Fruit fly (Drosophila melanogaster) whole organism, embryonic: ENCODE results near the gene Sr-CI.

Experiments used
- Abd-B ChIP-seq: fragments of 200-800 bp; sonication (Bioruptor generic); optimal IDR thresholded peaks from 2 replicates; lab custom pipeline; 2018; ENCODE audit warnings: missing biosample characterization, mild to moderate bottlenecking, missing genetic modification characterization, moderate library complexity
- CG1024 ChIP-seq: fragments of 200-800 bp; sonication (Bioruptor generic); IDR thresholded peaks from 2 replicates; pipeline ENCODE4 v1.3.6; 2022; ENCODE audit warnings: missing biosample characterization, missing genetic modification characterization
- CG10274 ChIP-seq: fragments of 200-800 bp; sonication (Bioruptor generic); optimal IDR thresholded peaks from 3 replicates; lab custom pipeline; 2017; ENCODE audit warnings: missing biosample characterization, mild to moderate bottlenecking, missing genetic modification characterization
- CG11398 ChIP-seq: fragments of 200-800 bp; sonication (Bioruptor generic); optimal IDR thresholded peaks from 2 replicates; lab custom pipeline; 2016; ENCODE audit warnings: missing biosample characterization, missing genetic modification characterization
- CG12659 ChIP-seq: fragments of 200-800 bp; sonication (Bioruptor generic); optimal IDR thresholded peaks from 3 replicates; lab custom pipeline; 2017; ENCODE audit warnings: mild to moderate bottlenecking, missing biosample characterization, missing genetic modification reagents, missing genetic modification characterization
- CG13287 ChIP-seq: fragments of 200-800 bp; sonication (Bioruptor generic); IDR thresholded peaks from 2 replicates; pipeline ENCODE4 v1.3.6; 2022; ENCODE audit warnings: missing biosample characterization, missing genetic modification characterization; ENCODE audit not compliant: partially characterized antibody
- CG17385 ChIP-seq: fragments of 200-800 bp; sonication (Bioruptor generic); optimal IDR thresholded peaks from 3 replicates; lab custom pipeline; 2018; ENCODE audit warnings: missing biosample characterization, mild to moderate bottlenecking, missing genetic modification characterization
- CG17612 ChIP-seq: fragments of 200-800 bp; sonication (Bioruptor generic); IDR thresholded peaks from 2 replicates; pipeline ENCODE4 v1.3.6; 2022; ENCODE audit warnings: missing biosample characterization, missing genetic modification characterization
- CG17829 ChIP-seq: fragments of 200-800 bp; optimal IDR thresholded peaks from 2 replicates; lab custom pipeline; 2019; ENCODE audit warnings: missing biosample characterization, mild to moderate bottlenecking, missing genetic modification characterization, moderate library complexity
- CG18619 ChIP-seq: fragments of 200-800 bp; sonication (Bioruptor generic); optimal IDR thresholded peaks from 3 replicates; lab custom pipeline; 2017; ENCODE audit warnings: missing biosample characterization, mild to moderate bottlenecking, missing genetic modification characterization
- CG2129 ChIP-seq: fragments of 200-800 bp; sonication (Bioruptor generic); IDR thresholded peaks from 2 replicates; pipeline ENCODE4 v1.3.6; 2022; ENCODE audit warnings: missing biosample characterization, missing genetic modification characterization; ENCODE audit not compliant: partially characterized antibody
- CG2199 ChIP-seq: fragments of 200-800 bp; sonication (Bioruptor generic); IDR thresholded peaks from 3 replicates; pipeline ENCODE4 v1.3.6; 2022; ENCODE audit warnings: missing biosample characterization, missing genetic modification characterization
- CG2678 ChIP-seq: fragments of 200-800 bp; sonication (Bioruptor generic); optimal IDR thresholded peaks from 3 replicates; lab custom pipeline; 2019; ENCODE audit warnings: missing biosample characterization, mild to moderate bottlenecking, missing genetic modification characterization, moderate library complexity
- CG30020 ChIP-seq: fragments of 200-800 bp; optimal IDR thresholded peaks from 2 replicates; lab custom pipeline; 2019; ENCODE audit warnings: missing biosample characterization, mild to moderate bottlenecking, missing genetic modification characterization, moderate library complexity
- CG33557 ChIP-seq: fragments of 200-800 bp; sonication (Bioruptor generic); optimal IDR thresholded peaks from 2 replicates; lab custom pipeline; 2019; ENCODE audit warnings: missing biosample characterization, mild to moderate bottlenecking, missing genetic modification characterization, moderate library complexity
- CG34422 ChIP-seq: fragments of 200-800 bp; sonication (Bioruptor generic); IDR thresholded peaks from 3 replicates; pipeline ENCODE4 v1.3.6; 2022; ENCODE audit warnings: missing biosample characterization, missing genetic modification characterization
- CG4328 ChIP-seq: fragments of 200-800 bp; sonication (Bioruptor generic); optimal IDR thresholded peaks from 3 replicates; lab custom pipeline; 2017; ENCODE audit warnings: missing biosample characterization, missing genetic modification reagents, missing genetic modification characterization
- CG4617 ChIP-seq: fragments of 200-800 bp; sonication (Bioruptor generic); optimal IDR thresholded peaks from 3 replicates; lab custom pipeline; 2016; ENCODE audit warnings: missing biosample characterization, missing genetic modification characterization, borderline replicate concordance
- CG6854 ChIP-seq: fragments of 200-800 bp; sonication (Bioruptor generic); optimal IDR thresholded peaks from 3 replicates; lab custom pipeline; 2017; ENCODE audit warnings: missing biosample characterization, mild to moderate bottlenecking, missing genetic modification characterization
- CG7372 ChIP-seq: fragments of 200-800 bp; sonication (Bioruptor generic); IDR thresholded peaks from 2 replicates; pipeline ENCODE4 v1.3.6; 2022; ENCODE audit warnings: missing biosample characterization, missing genetic modification characterization
- CG9609 ChIP-seq: fragments of 200-800 bp; sonication (Bioruptor generic); optimal IDR thresholded peaks from 3 replicates; lab custom pipeline; 2016; ENCODE audit warnings: missing biosample characterization, missing genetic modification characterization
- CHES-1-like ChIP-seq: fragments of 200-800 bp; sonication (Bioruptor generic); optimal IDR thresholded peaks from 2 replicates; lab custom pipeline; 2016; ENCODE audit warnings: missing biosample characterization, missing genetic modification characterization
- D ChIP-seq, 2 experiments: fragments of 200-800 bp in 1 of 2; fragments of >200 bp in 1 of 2; sonication (Bioruptor generic) in 1 of 2; optimal IDR thresholded peaks; 2 replicates in 1 of 2; 3 replicates in 1 of 2; lab custom pipeline; 2017; ENCODE audit warnings: mild to moderate bottlenecking in 1 of 2, missing biosample characterization in 1 of 2, missing genetic modification characterization in 1 of 2, missing genetic modification reagents in 1 of 2
- Dad ChIP-seq: fragments of 200-800 bp; sonication (Bioruptor generic); optimal IDR thresholded peaks from 3 replicates; lab custom pipeline; 2016; ENCODE audit warnings: missing biosample characterization, missing genetic modification characterization
- Doc3 ChIP-seq: fragments of 200-800 bp; sonication (Bioruptor generic); IDR thresholded peaks from 3 replicates; pipeline ENCODE4 v1.3.6; 2022; ENCODE audit warnings: missing biosample characterization, missing genetic modification characterization; ENCODE audit not compliant: partially characterized antibody
- Drgx ChIP-seq: fragments of 200-800 bp; sonication (Bioruptor generic); IDR thresholded peaks from 2 replicates; pipeline ENCODE4 v1.3.6; 2022; ENCODE audit warnings: missing biosample characterization, missing genetic modification characterization
- ERR ChIP-seq: fragments of 200-800 bp; sonication (Bioruptor generic); optimal IDR thresholded peaks from 2 replicates; lab custom pipeline; 2016; ENCODE audit warnings: missing biosample characterization, missing genetic modification characterization
- GATAe ChIP-seq: fragments of 200-800 bp; sonication (Bioruptor generic); conservative IDR thresholded peaks from 2 replicates; pipeline ENCODE4 v1.3.6; 2022; ENCODE audit warnings: missing biosample characterization, missing genetic modification characterization
- Gug ChIP-seq: fragments of 200-800 bp; sonication (Bioruptor generic); IDR thresholded peaks from 4 replicates; pipeline ENCODE4 v1.3.6; 2022; ENCODE audit warnings: missing biosample characterization, missing genetic modification characterization
- HLH3B ChIP-seq: fragments of 200-800 bp; sonication (Bioruptor generic); IDR thresholded peaks from 2 replicates; pipeline ENCODE4 v1.3.6; 2022; ENCODE audit warnings: missing biosample characterization, missing genetic modification characterization
- Hr3 ChIP-seq: fragments of 200-800 bp; sonication (Bioruptor generic); optimal IDR thresholded peaks from 3 replicates; lab custom pipeline; 2016; ENCODE audit warnings: missing biosample characterization, missing genetic modification characterization
- Hsf ChIP-seq: fragments of 200-800 bp; sonication (Bioruptor generic); optimal IDR thresholded peaks from 3 replicates; lab custom pipeline; 2016; ENCODE audit warnings: missing biosample characterization, missing genetic modification characterization
- NC2α ChIP-seq: fragments of 200-800 bp; sonication (Bioruptor generic); optimal IDR thresholded peaks from 2 replicates; lab custom pipeline; 2016; ENCODE audit warnings: missing biosample characterization, missing genetic modification characterization
- NC2β ChIP-seq: fragments of 200-800 bp; sonication (Bioruptor generic); optimal IDR thresholded peaks from 2 replicates; lab custom pipeline; 2016; ENCODE audit warnings: missing biosample characterization, missing genetic modification characterization
- Neu2 ChIP-seq: fragments of 200-800 bp; sonication (Bioruptor generic); optimal IDR thresholded peaks from 3 replicates; lab custom pipeline; 2016; ENCODE audit warnings: missing biosample characterization, missing genetic modification characterization, borderline replicate concordance
- Usf ChIP-seq: fragments of 200-800 bp; sonication (Bioruptor generic); optimal IDR thresholded peaks from 2 replicates; lab custom pipeline; 2017; ENCODE audit warnings: missing genotype, missing biosample characterization, missing genetic modification characterization
- aop ChIP-seq: fragments of 200-800 bp; sonication (Bioruptor generic); IDR thresholded peaks from 2 replicates; pipeline ENCODE4 v1.3.6; 2022; ENCODE audit warnings: missing biosample characterization, missing genetic modification characterization
- chif ChIP-seq, 2 experiments: fragments of 200-800 bp; sonication (Bioruptor generic); optimal IDR thresholded peaks; 3 replicates each; lab custom pipeline; 2016; ENCODE audit warnings: missing biosample characterization in 2 of 2, missing genetic modification characterization in 2 of 2
- dati ChIP-seq: fragments of 200-800 bp; sonication (Bioruptor generic); IDR thresholded peaks from 2 replicates; pipeline ENCODE4 v1.3.6; 2022; ENCODE audit warnings: missing biosample characterization, missing genetic modification characterization
- dmrt99B ChIP-seq: fragments of 200-800 bp; sonication (Bioruptor generic); optimal IDR thresholded peaks from 2 replicates; lab custom pipeline; 2018; ENCODE audit warnings: missing biosample characterization, mild to moderate bottlenecking, missing genetic modification characterization, moderate library complexity
- ftz-f1 ChIP-seq: fragments of 200-800 bp; sonication (Bioruptor generic); optimal IDR thresholded peaks from 2 replicates; lab custom pipeline; 2016; ENCODE audit warnings: missing biosample characterization, missing genetic modification characterization
- grau ChIP-seq: fragments of 200-800 bp; optimal IDR thresholded peaks from 3 replicates; lab custom pipeline; 2019; ENCODE audit warnings: missing biosample characterization, mild to moderate bottlenecking, missing genetic modification characterization, moderate library complexity
- ham ChIP-seq: fragments of 200-800 bp; sonication (Bioruptor generic); IDR thresholded peaks from 2 replicates; pipeline ENCODE4 v1.3.6; 2022; ENCODE audit warnings: missing biosample characterization, missing genetic modification characterization
- odd ChIP-seq: fragments of 200-800 bp; sonication (Bioruptor generic); optimal IDR thresholded peaks from 2 replicates; lab custom pipeline; 2017; ENCODE audit warnings: missing biosample characterization, mild to moderate bottlenecking, missing genetic modification characterization
- run ChIP-seq: fragments of 200-800 bp; sonication (Bioruptor generic); optimal IDR thresholded peaks from 3 replicates; lab custom pipeline; 2018; ENCODE audit warnings: missing biosample characterization, mild to moderate bottlenecking, missing genetic modification characterization
- sens ChIP-seq: fragments of 200-800 bp; sonication (Bioruptor generic); peaks from one replicate; lab custom pipeline; 2016; ENCODE audit warnings: missing biosample characterization, missing genetic modification characterization
- trem ChIP-seq: fragments of 200-800 bp; optimal IDR thresholded peaks from 3 replicates; lab custom pipeline; 2019; ENCODE audit warnings: missing biosample characterization, mild to moderate bottlenecking, missing genetic modification characterization, moderate library complexity
- twi ChIP-seq: fragments of 200-800 bp; optimal IDR thresholded peaks from 2 replicates; lab custom pipeline; 2019; ENCODE audit warnings: missing biosample characterization, mild to moderate bottlenecking, missing genetic modification characterization, moderate library complexity
- vnd ChIP-seq: fragments of 200-800 bp; sonication (Bioruptor generic); IDR thresholded peaks from 3 replicates; pipeline ENCODE4 v1.3.6; 2022; ENCODE audit warnings: missing biosample characterization, missing genetic modification characterization; ENCODE audit not compliant: partially characterized antibody

Sr-CI gene

dm6 chr2L:4093728-4094324, 27.7 kb upstream of the Sr-CI start (continued):
- peak; percentile 40 for TF ChIP-seq trem (tag; lab: Kevin White, UChicago)
- peak; percentile 68; the same call in 1 of the 2 replicates for TF ChIP-seq dati
- TF ChIP-seq CG1024 (GFP tag; lab: Robert Waterston, UW), result 0 out of 2 replicates have a peak, but pooled peaks have one; percentile 16
- TF ChIP-seq CG2678 (tag; lab: Kevin White, UChicago), result peak; percentile 78
- peak; percentile 9 for TF ChIP-seq CG4617 (GFP tag; lab: Kevin White, UChicago)
- no peak for TF ChIP-seq CG4328 (GFP tag; lab: Kevin White, UChicago)
- TF ChIP-seq CG17612 (GFP tag; lab: Robert Waterston, UW), result peak; percentile 60; the same call in 1 of the 2 replicates
- TF ChIP-seq CG2129 (GFP tag; lab: Robert Waterston, UW), result no peak
- peak; percentile 63 for TF ChIP-seq odd (GFP tag; lab: Kevin White, UChicago)
- TF ChIP-seq NC2β, result peak; percentile 47
- TF ChIP-seq ERR (GFP tag; lab: Kevin White, UChicago), result peak; percentile 48
- peak; percentile 75 for TF ChIP-seq CG9609 (GFP tag; lab: Kevin White, UChicago)
- TF ChIP-seq GATAe (GFP tag; lab: Robert Waterston, UW), result no peak
- TF ChIP-seq aop, result 0 out of 2 replicates have a peak, but pooled peaks have one; percentile 21
- TF ChIP-seq sens, result peak; percentile 97
- TF ChIP-seq chif (GFP tag; optimal IDR thresholded peaks at IDR 0.05; lab: Kevin White, UChicago), result peak; percentile 77 to 81
- no peak for TF ChIP-seq D (optimal IDR thresholded peaks at IDR 0.05; lab: Kevin White, UChicago)
- TF ChIP-seq D (GFP tag; optimal IDR thresholded peaks at IDR 0.05; lab: Kevin White, UChicago), result peak; percentile 61
- peak; percentile 85 for TF ChIP-seq Drgx
- no peak for TF ChIP-seq CG30020 (tag; lab: Kevin White, UChicago)
- TF ChIP-seq Dad (GFP tag; lab: Kevin White, UChicago), result peak; percentile 5
- peak; percentile 80 for TF ChIP-seq Gug
- peak; percentile 84 for TF ChIP-seq HLH3B
- TF ChIP-seq NC2α (GFP tag; lab: Kevin White, UChicago), result peak; percentile 55
- peak; percentile 73 for TF ChIP-seq CHES-1-like (GFP tag; lab: Kevin White, UChicago)
- no peak for TF ChIP-seq Neu2 (GFP tag; lab: Kevin White, UChicago)
- peak; percentile 42; the same call in 1 of the 2 replicates for TF ChIP-seq CG7372 (GFP tag; lab: Robert Waterston, UW)
- TF ChIP-seq CG12659 (GFP tag; lab: Kevin White, UChicago), result peak; percentile 48
- TF ChIP-seq CG11398 (GFP tag; lab: Kevin White, UChicago), result peak; percentile 7
- no peak for TF ChIP-seq Doc3 (GFP tag; lab: Robert Waterston, UW)
- peak; percentile 71 for TF ChIP-seq grau
- 0 out of 3 replicates have a peak, but pooled peaks have one; percentile 42 for TF ChIP-seq CG2199
- peak; percentile 73 for TF ChIP-seq CG17385 (GFP tag; lab: Kevin White, UChicago)
- peak; percentile 61 for TF ChIP-seq run (tag; lab: Kevin White, UChicago)
- no peak for TF ChIP-seq CG6854 (GFP tag; lab: Kevin White, UChicago)
- TF ChIP-seq ftz-f1 (GFP tag; lab: Kevin White, UChicago), result no peak
- TF ChIP-seq Hsf, result peak; percentile 78
- no peak for TF ChIP-seq CG33557 (GFP tag; lab: Kevin White, UChicago)
- no peak for TF ChIP-seq vnd (GFP tag; lab: Robert Waterston, UW)
- TF ChIP-seq CG34422 (GFP tag; lab: Robert Waterston, UW), result peak; percentile 81
- peak; percentile 68 for TF ChIP-seq Hr3 (GFP tag; lab: Kevin White, UChicago)
- peak; percentile 25 for TF ChIP-seq Usf (GFP tag; lab: Kevin White, UChicago)
- no peak for TF ChIP-seq CG13287 (GFP tag; lab: Robert Waterston, UW)
- peak; percentile 69 for TF ChIP-seq CG17829
- peak; percentile 61 for TF ChIP-seq CG18619 (GFP tag; lab: Kevin White, UChicago)
- TF ChIP-seq dmrt99B, result peak; percentile 83
- TF ChIP-seq CG10274, result peak; percentile 14
- peak; percentile 76 for TF ChIP-seq Abd-B
- TF ChIP-seq twi (tag; lab: Kevin White, UChicago), result peak; percentile 52
- no peak for TF ChIP-seq ham (GFP tag; lab: Robert Waterston, UW)
